Worm (Caenorhabditis elegans): ENCODE results near the gene nhr-39.
A peak's percentile ranks its signal among the peaks of the same experiment; 100 is the strongest.

The nhr-39 gene

DNA sequence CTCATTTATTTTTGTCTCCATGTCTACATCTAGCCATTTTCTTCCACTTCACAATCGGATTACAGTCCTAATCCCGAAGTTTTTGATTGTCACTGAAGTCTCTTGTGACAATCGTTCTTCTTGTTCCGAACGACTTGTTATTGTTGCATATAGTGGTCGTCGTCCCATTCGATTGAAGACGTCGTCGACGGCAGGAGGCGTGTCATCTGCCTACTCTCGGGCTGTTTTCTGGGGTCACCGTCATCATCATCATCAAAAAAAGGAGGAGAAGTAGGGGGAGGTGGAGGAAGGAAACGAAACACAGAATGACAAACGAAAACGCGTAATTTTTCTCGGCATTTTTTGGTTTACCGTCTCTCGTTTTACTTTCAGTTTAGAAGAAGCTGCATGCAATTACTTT, 2.0 kb downstream of the nhr-39 start, which contains the start of gene F44A2.3:
Gene F44A2.3 (plus strand): TSS at position 301 of the 400 bp plus-strand sequence.
- TF ChIP-seq bed-3 (GFP tag; optimal IDR thresholded peaks at IDR 0.05) (no peak), elt-1 (tag; optimal IDR thresholded peaks at IDR 0.05; ENCODE audit: borderline replicate concordance, insufficient read depth) (no peak), snpc-4 (tag; optimal IDR thresholded peaks at IDR 0.05) (no peak), hlh-1 (tag; optimal IDR thresholded peaks at IDR 0.05) (no peak), lin-32 (GFP tag; optimal IDR thresholded peaks at IDR 0.05) (no peak), ceh-39 (tag; optimal IDR thresholded peaks at IDR 0.05) (no peak)

DNA sequence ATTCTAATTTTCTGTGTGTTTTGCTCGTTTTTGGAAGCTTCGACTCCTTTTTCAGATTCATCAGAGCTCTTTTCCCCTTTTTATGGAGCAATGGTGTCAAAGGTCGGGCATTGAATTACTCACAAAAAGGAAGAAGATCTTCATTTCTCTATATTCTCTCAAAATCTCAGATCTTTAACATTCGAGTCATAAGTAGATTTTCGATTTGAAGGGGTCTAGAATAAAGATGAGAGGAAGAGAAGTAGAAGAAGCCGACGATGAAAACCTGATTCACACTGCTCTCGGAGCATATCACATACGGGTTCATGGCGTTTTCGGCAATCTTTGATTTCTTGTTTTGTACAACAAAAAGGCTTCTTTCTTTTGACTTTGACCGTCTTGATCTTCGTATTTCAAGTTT, 9.3 kb downstream of the nhr-39 start:
- peak; percentile 2 for TF ChIP-seq ces-1 (GFP tag; optimal IDR thresholded peaks at IDR 0.05)
- TF ChIP-seq unc-120 (tag; optimal IDR thresholded peaks at IDR 0.05; ENCODE audit: poor library complexity, severe bottlenecking) = no peak
- TF ChIP-seq elt-1 (tag; optimal IDR thresholded peaks at IDR 0.05; ENCODE audit: borderline replicate concordance, insufficient read depth) = no peak
- no peak for TF ChIP-seq pha-4 (tag; optimal IDR thresholded peaks at IDR 0.05)
- no peak for TF ChIP-seq lin-13 (tag; optimal IDR thresholded peaks at IDR 0.05)

DNA sequence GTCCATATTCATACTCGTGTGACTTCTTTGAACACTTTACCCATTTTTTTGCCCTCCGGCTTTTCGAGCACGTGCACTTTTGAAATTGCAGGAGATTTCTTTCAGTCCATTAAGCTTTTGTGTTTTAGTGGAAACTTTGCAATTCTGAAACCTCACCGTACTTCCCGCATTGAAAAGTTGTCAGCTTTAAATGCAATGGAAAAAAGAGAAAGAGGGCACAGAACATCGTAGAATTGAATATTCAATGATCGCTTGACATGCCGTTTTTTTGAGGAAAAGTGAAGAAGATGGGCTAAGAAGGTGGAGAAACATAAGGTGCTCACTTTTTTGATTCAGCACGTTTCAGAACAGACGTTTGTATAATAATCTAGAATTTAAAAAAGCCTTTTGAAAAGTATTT, 11.3 kb downstream of the nhr-39 start:
- TF ChIP-seq elt-3 (tag; optimal IDR thresholded peaks at IDR 0.05) (no peak), sem-2 (GFP tag; optimal IDR thresholded peaks at IDR 0.05) (no peak), lin-13 (tag; optimal IDR thresholded peaks at IDR 0.05) (no peak), cnd-1 (tag; optimal IDR thresholded peaks at IDR 0.05) (no peak), tbx-8 (GFP tag; optimal IDR thresholded peaks at IDR 0.05) (no peak), nhr-237 (tag; optimal IDR thresholded peaks at IDR 0.05) (no peak), nhr-12 (tag; optimal IDR thresholded peaks at IDR 0.05) (no peak), mep-1 (tag; optimal IDR thresholded peaks at IDR 0.05) (no peak), unc-62 (GFP tag; optimal IDR thresholded peaks at IDR 0.05) (no peak), sptf-1 (tag; optimal IDR thresholded peaks at IDR 0.05) (no peak), ztf-11 (tag; optimal IDR thresholded peaks at IDR 0.05) (no peak), elt-1 (tag; optimal IDR thresholded peaks at IDR 0.05; ENCODE audit: borderline replicate concordance, insufficient read depth) (no peak)

DNA sequence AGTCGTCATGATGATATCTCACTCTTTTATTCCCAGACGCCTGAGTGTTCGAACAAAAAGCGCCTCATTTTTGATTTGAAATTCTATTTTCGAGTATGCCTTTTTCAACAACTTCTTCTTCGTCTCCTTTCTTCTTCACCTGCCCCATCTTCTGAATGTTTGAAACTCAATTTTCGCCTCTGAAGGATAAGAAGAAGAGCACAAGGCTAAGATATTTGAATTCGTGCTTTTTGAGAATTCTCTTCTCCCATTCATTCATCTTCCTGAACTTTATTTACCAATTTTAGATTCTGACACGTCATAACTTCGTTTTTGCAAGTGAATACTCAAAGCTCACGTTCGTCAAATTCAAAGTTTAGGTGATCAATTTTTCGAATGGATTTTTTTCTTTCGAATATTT, 13.8 kb downstream of the nhr-39 start:
- TF ChIP-seq mep-1 (tag; optimal IDR thresholded peaks at IDR 0.05) (no peak), ces-1 (GFP tag; optimal IDR thresholded peaks at IDR 0.05) (peak; percentile 38)

DNA sequence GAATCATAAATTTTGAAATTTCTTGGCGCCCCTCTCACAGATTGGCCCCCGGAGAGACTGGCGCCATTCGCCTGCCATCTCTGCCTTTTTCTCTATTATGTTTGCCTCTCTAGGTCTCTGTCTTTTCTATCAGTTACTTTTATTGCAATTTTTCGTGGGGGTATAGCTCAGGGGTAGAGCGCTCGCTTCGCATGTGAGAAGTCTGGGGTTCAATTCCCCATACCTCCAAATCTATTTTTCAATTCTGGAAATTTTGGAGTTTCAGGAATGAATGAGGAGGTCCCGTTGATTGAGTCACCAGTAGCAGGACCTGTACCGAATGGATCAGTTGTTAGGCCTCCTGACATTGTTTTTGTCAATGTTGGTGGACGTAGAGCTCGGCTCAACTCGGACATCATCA, 14.9 kb downstream of the nhr-39 start, which contains the start of gene kvs-3:
Gene kvs-3 (plus strand): TSS at position 266 of the 400 bp plus-strand sequence.
- TF ChIP-seq ceh-83 (GFP tag; optimal IDR thresholded peaks at IDR 0.05) = peak; percentile 40
- TF ChIP-seq nhr-28 (tag; optimal IDR thresholded peaks at IDR 0.05) = no peak
- no peak for TF ChIP-seq unc-62 (GFP tag; optimal IDR thresholded peaks at IDR 0.05)
- no peak for TF ChIP-seq lin-13 (tag; optimal IDR thresholded peaks at IDR 0.05)
- no peak for TF ChIP-seq unc-39 (tag; optimal IDR thresholded peaks at IDR 0.05)
- TF ChIP-seq ceh-39 (tag; optimal IDR thresholded peaks at IDR 0.05) = no peak
- no peak for TF ChIP-seq mep-1 (tag; optimal IDR thresholded peaks at IDR 0.05)
- peak; percentile 6 for TF ChIP-seq M03D4.4 (tag; optimal IDR thresholded peaks at IDR 0.05)
- TF ChIP-seq cnd-1 (tag; optimal IDR thresholded peaks at IDR 0.05) = no peak
- no peak for TF ChIP-seq nhr-76 (tag; optimal IDR thresholded peaks at IDR 0.05)
- TF ChIP-seq ham-2 (GFP tag; optimal IDR thresholded peaks at IDR 0.05) = no peak
- peak; percentile 57 for TF ChIP-seq sptf-1 (tag; optimal IDR thresholded peaks at IDR 0.05)
- TF ChIP-seq mls-2 (tag; optimal IDR thresholded peaks at IDR 0.05) = no peak
- TF ChIP-seq elt-3 (tag; optimal IDR thresholded peaks at IDR 0.05) = no peak
- no peak for TF ChIP-seq nhr-12 (tag; optimal IDR thresholded peaks at IDR 0.05)
- peak; percentile 5 for TF ChIP-seq bed-3 (GFP tag; optimal IDR thresholded peaks at IDR 0.05)
- TF ChIP-seq flh-1 (GFP tag; optimal IDR thresholded peaks at IDR 0.05) = no peak
- TF ChIP-seq unc-120 (tag; optimal IDR thresholded peaks at IDR 0.05; ENCODE audit: poor library complexity, severe bottlenecking) = peak; percentile 58
- no peak for TF ChIP-seq mab-5 (tag; optimal IDR thresholded peaks at IDR 0.05)
- TF ChIP-seq blmp-1 (tag; optimal IDR thresholded peaks at IDR 0.05) = no peak

DNA sequence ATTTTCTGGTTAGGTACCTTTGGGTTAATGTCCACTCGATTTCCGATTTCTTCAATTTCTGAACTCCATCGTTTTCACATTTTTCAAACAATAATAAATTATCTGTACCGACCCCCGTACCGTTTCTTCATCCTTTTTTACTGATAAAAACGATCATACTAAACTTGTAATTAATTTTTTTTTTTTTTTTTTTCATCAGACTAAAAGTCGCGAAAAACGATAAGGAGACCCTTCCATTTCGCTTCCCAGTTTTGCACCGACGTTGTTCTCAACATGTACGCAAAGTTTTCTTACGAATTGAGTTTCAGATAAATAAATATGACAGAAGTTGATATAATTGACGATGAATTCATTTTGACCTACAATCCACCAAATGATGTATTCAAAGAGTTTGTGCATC, 18.1 kb downstream of the nhr-39 start, which contains the start of gene F44A2.7:
Gene F44A2.7 (plus strand): TSS at position 301 of the 400 bp plus-strand sequence.
- no peak for TF ChIP-seq hlh-1 (tag; optimal IDR thresholded peaks at IDR 0.05)
- no peak for TF ChIP-seq ceh-83 (GFP tag; optimal IDR thresholded peaks at IDR 0.05)
- no peak for TF ChIP-seq ham-2 (GFP tag; optimal IDR thresholded peaks at IDR 0.05)
- TF ChIP-seq unc-120 (tag; optimal IDR thresholded peaks at IDR 0.05; ENCODE audit: poor library complexity, severe bottlenecking) = no peak
- no peak for TF ChIP-seq tbx-8 (GFP tag; optimal IDR thresholded peaks at IDR 0.05)
- TF ChIP-seq lsy-2 (tag; optimal IDR thresholded peaks at IDR 0.05) = no peak
- TF ChIP-seq cnd-1 (tag; optimal IDR thresholded peaks at IDR 0.05) = no peak
- TF ChIP-seq nhr-28 (tag; optimal IDR thresholded peaks at IDR 0.05) = no peak
- TF ChIP-seq ceh-39 (tag; optimal IDR thresholded peaks at IDR 0.05) = no peak
- TF ChIP-seq zip-8 (tag; optimal IDR thresholded peaks at IDR 0.05) = no peak
- no peak for TF ChIP-seq bed-3 (GFP tag; optimal IDR thresholded peaks at IDR 0.05)
- TF ChIP-seq sptf-1 (tag; optimal IDR thresholded peaks at IDR 0.05) = no peak
- no peak for TF ChIP-seq mab-5 (tag; optimal IDR thresholded peaks at IDR 0.05)
- TF ChIP-seq nhr-237 (tag; optimal IDR thresholded peaks at IDR 0.05) = no peak
- no peak for TF ChIP-seq M03D4.4 (tag; optimal IDR thresholded peaks at IDR 0.05)
- no peak for TF ChIP-seq ces-1 (GFP tag; optimal IDR thresholded peaks at IDR 0.05)

All from whole organism, mixed stage, embryonic.